Worm (Caenorhabditis elegans) whole organism, late embryonic: ENCODE results near the gene vap-1.

Source experiments
- K02D7.2 ChIP-seq: sonication (generic microtip); optimal IDR thresholded peaks from 2 replicates; lab custom pipeline; 2017; ENCODE audit warnings: mild to moderate bottlenecking, missing genetic modification characterization, missing compliant biosample characterization
- Y22D7AL.16 ChIP-seq: sonication (generic microtip); optimal IDR thresholded peaks from 2 replicates; lab custom pipeline; 2016; ENCODE audit warnings: missing genetic modification characterization, missing compliant biosample characterization
- ceh-30 ChIP-seq: fragments of 150-350 bp; optimal IDR thresholded peaks from 2 replicates; lab custom pipeline; 2014; ENCODE audit warnings: missing biosample characterization, missing genetic modification characterization
- ceh-34 ChIP-seq: sonication (generic microtip); optimal IDR thresholded peaks from 2 replicates; lab custom pipeline; 2016; ENCODE audit warnings: mild to moderate bottlenecking, missing genetic modification characterization, missing compliant biosample characterization
- elt-2 ChIP-seq: sonication (generic microtip); optimal IDR thresholded peaks from 2 replicates; lab custom pipeline; 2016; ENCODE audit warnings: missing genetic modification reagents, missing genetic modification characterization, missing compliant biosample characterization
- elt-4 ChIP-seq: sonication (generic microtip); optimal IDR thresholded peaks from 2 replicates; lab custom pipeline; 2016; ENCODE audit warnings: missing genetic modification characterization, missing compliant biosample characterization
- lin-11 ChIP-seq: fragments of 200-800 bp; sonication (Bioruptor generic); optimal IDR thresholded peaks from 2 replicates; lab custom pipeline; 2018; ENCODE audit warnings: mild to moderate bottlenecking, missing genetic modification characterization, missing compliant biosample characterization
- nhr-11 ChIP-seq: fragments of 150-350 bp; optimal IDR thresholded peaks from 2 replicates; lab custom pipeline; 2014; ENCODE audit warnings: missing biosample characterization, missing genetic modification characterization
- nhr-232 ChIP-seq: sonication (generic microtip); optimal IDR thresholded peaks from 2 replicates; lab custom pipeline; 2016; ENCODE audit warnings: missing genetic modification characterization, missing compliant biosample characterization
- pqm-1 ChIP-seq: sonication (generic microtip); optimal IDR thresholded peaks from 2 replicates; lab custom pipeline; 2016; ENCODE audit warnings: missing genetic modification characterization, missing compliant biosample characterization
- ref-2 ChIP-seq: sonication (generic microtip); optimal IDR thresholded peaks from 2 replicates; lab custom pipeline; 2016; ENCODE audit warnings: missing genetic modification characterization, missing compliant biosample characterization
- sox-4 ChIP-seq: sonication (generic microtip); optimal IDR thresholded peaks from 2 replicates; lab custom pipeline; 2017; ENCODE audit warnings: mild to moderate bottlenecking, missing genetic modification characterization, inconsistent platforms, missing compliant biosample characterization
- unc-55 ChIP-seq: sonication (generic microtip); optimal IDR thresholded peaks from 2 replicates; lab custom pipeline; 2017; ENCODE audit warnings: missing biosample characterization, missing genetic modification reagents, missing genetic modification characterization
- unc-86 ChIP-seq: sonication (generic microtip); optimal IDR thresholded peaks from 2 replicates; lab custom pipeline; 2016; ENCODE audit warnings: missing genetic modification characterization, missing compliant biosample characterization

DNA sequence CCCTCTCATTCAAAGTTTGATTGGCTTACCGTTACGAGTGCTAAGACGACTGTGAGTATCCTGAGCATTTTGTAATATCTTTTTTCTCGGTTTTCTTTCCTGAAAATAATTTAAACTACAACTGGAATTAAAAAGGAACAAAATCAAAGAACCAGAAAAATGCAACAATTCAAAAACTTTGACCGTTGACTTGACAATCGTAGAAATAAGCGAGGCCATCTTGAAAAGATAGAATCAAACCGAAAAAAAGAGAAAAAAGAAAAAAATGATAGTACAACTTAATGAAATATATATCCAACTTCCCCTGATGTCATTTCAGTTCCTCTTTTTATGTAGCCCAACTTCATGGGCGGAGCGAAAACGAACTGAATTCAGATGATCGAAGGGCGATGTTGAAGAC is 21.8 kb downstream of the vap-1 start, which contains the start of gene F10D7.3:
- TF ChIP-seq unc-55 (GFP tag; lab: Kevin White, UChicago) (no peak), ceh-34 (tag; lab: Kevin White, UChicago) (no peak), pqm-1 (no peak), ref-2 (tag; lab: Kevin White, UChicago) (no peak), nhr-11 (tag; lab: Kevin White, UChicago) (no peak), elt-2 (tag; lab: Kevin White, UChicago) (no peak), Y22D7AL.16 (tag; lab: Kevin White, UChicago) (no peak), elt-4 (tag; lab: Kevin White, UChicago) (no peak), unc-86 (tag; lab: Kevin White, UChicago) (no peak), K02D7.2 (tag; lab: Kevin White, UChicago) (no peak), sox-4 (tag; lab: Kevin White, UChicago) (no peak), ceh-30 (tag; lab: Kevin White, UChicago) (no peak), lin-11 (tag; lab: Kevin White, UChicago) (no peak), nhr-232 (tag; lab: Kevin White, UChicago) (no peak)
